Fruit fly (Drosophila melanogaster) whole organism, pupa: ENCODE data around the gene CG44355.

Source experiments
- CG15710 ChIP-seq: fragments of 200-800 bp; sonication (Bioruptor generic); optimal IDR thresholded peaks from 2 replicates; lab custom pipeline; 2018; ENCODE audit warnings: missing biosample characterization, mild to moderate bottlenecking, missing genetic modification characterization, moderate library complexity
- CG34367 ChIP-seq: fragments of 200-800 bp; sonication (Bioruptor generic); optimal IDR thresholded peaks from 2 replicates; lab custom pipeline; 2018; ENCODE audit warnings: missing biosample characterization, mild to moderate bottlenecking, missing genetic modification characterization
- EcR ChIP-seq: fragments of 200-800 bp; sonication (Bioruptor generic); optimal IDR thresholded peaks from 3 replicates; lab custom pipeline; 2019; ENCODE audit warnings: missing biosample characterization, missing genetic modification characterization, mild to moderate bottlenecking, moderate library complexity, missing genetic modification reagents
- Ets98B ChIP-seq: fragments of 200-800 bp; sonication (Bioruptor generic); IDR thresholded peaks from 2 replicates; pipeline ENCODE4 v1.3.6; 2022; ENCODE audit warnings: missing biosample characterization, missing genetic modification characterization

dm6 chr3L:12277880-12278287 lies 32.7 kb upstream of the CG44355 start:
- TF ChIP-seq EcR (no peak), CG34367 (tag; lab: Kevin White, UChicago) (no peak), Ets98B (GFP tag; lab: Robert Waterston, UW) (no peak), CG15710 (tag; lab: Kevin White, UChicago) (no peak)
